Worm (Caenorhabditis elegans) whole organism, midembryonic: ENCODE measurements around the gene K05F6.4.

Experiments used
- T22C8.4 ChIP-seq: fragments of 200-800 bp; sonication (Bioruptor generic); IDR thresholded peaks from 2 replicates; pipeline ENCODE4 v1.3.6; 2022; ENCODE audit warnings: missing genetic modification characterization, missing compliant biosample characterization
- cog-1 ChIP-seq: sonication (generic microtip); optimal IDR thresholded peaks from 2 replicates; lab custom pipeline; 2016; ENCODE audit warnings: missing genetic modification characterization, missing compliant biosample characterization
- klf-2 ChIP-seq: fragments of 200-800 bp; sonication (Bioruptor generic); conservative IDR thresholded peaks from 2 replicates; pipeline ENCODE4 v1.3.6; 2022; ENCODE audit warnings: missing genetic modification reagents, missing genetic modification characterization, missing compliant biosample characterization
- ref-1 ChIP-seq: fragments of 200-800 bp; sonication (Bioruptor generic); conservative IDR thresholded peaks from 2 replicates; pipeline ENCODE4 v1.3.6; 2022; ENCODE audit warnings: missing genetic modification reagents, missing genetic modification characterization, missing compliant biosample characterization

- TF ChIP-seq ref-1 (GFP tag; lab: Robert Waterston, UW) (no peak), klf-2 (GFP tag; lab: Robert Waterston, UW) (no peak), cog-1 (tag; lab: Kevin White, UChicago) (no peak), T22C8.4 (GFP tag; lab: Robert Waterston, UW) (no peak)
Observed at ce11 chrII:1521956-1522355, 21.3 kb upstream of the K05F6.4 start.
